Worm (Caenorhabditis elegans) whole organism, midembryonic: ENCODE data around the gene T25B2.1.

ENCODE experiments used
- T22C8.4 ChIP-seq: fragments of 200-800 bp; sonication (Bioruptor generic); IDR thresholded peaks from 2 replicates; pipeline ENCODE4 v1.3.6; 2022; ENCODE audit warnings: missing genetic modification characterization, missing compliant biosample characterization
- cog-1 ChIP-seq: sonication (generic microtip); optimal IDR thresholded peaks from 2 replicates; lab custom pipeline; 2016; ENCODE audit warnings: missing genetic modification characterization, missing compliant biosample characterization
- flt-1 ChIP-seq: fragments of 200-800 bp; sonication (Bioruptor generic); IDR thresholded peaks from 2 replicates; pipeline ENCODE4 v1.3.6; 2022; ENCODE audit warnings: missing genetic modification characterization, missing compliant biosample characterization
- klf-2 ChIP-seq: fragments of 200-800 bp; sonication (Bioruptor generic); conservative IDR thresholded peaks from 2 replicates; pipeline ENCODE4 v1.3.6; 2022; ENCODE audit warnings: missing genetic modification reagents, missing genetic modification characterization, missing compliant biosample characterization
- med-1 ChIP-seq: sonication (generic microtip); optimal IDR thresholded peaks from 2 replicates; lab custom pipeline; 2017; ENCODE audit warnings: missing genetic modification characterization, mild to moderate bottlenecking, missing compliant biosample characterization, antibody characterized with exemption, missing genetic modification reagents; ENCODE audit not compliant: insufficient read depth
- ref-1 ChIP-seq: fragments of 200-800 bp; sonication (Bioruptor generic); conservative IDR thresholded peaks from 2 replicates; pipeline ENCODE4 v1.3.6; 2022; ENCODE audit warnings: missing genetic modification reagents, missing genetic modification characterization, missing compliant biosample characterization
- tab-1 ChIP-seq: fragments of 200-800 bp; sonication (Bioruptor generic); IDR thresholded peaks from 2 replicates; pipeline ENCODE4 v1.3.6; 2022; ENCODE audit warnings: missing genetic modification characterization, missing compliant biosample characterization
- ztf-23 ChIP-seq: fragments of 200-800 bp; sonication (Bioruptor generic); IDR thresholded peaks from 2 replicates; pipeline ENCODE4 v1.3.6; 2022; ENCODE audit warnings: missing genetic modification reagents, missing genetic modification characterization, missing compliant biosample characterization
- ztf-29 ChIP-seq: fragments of 200-800 bp; sonication (Bioruptor generic); IDR thresholded peaks from 2 replicates; pipeline ENCODE4 v1.3.6; 2022; ENCODE audit warnings: missing genetic modification reagents, missing genetic modification characterization, missing compliant biosample characterization

T25B2.1 gene

DNA sequence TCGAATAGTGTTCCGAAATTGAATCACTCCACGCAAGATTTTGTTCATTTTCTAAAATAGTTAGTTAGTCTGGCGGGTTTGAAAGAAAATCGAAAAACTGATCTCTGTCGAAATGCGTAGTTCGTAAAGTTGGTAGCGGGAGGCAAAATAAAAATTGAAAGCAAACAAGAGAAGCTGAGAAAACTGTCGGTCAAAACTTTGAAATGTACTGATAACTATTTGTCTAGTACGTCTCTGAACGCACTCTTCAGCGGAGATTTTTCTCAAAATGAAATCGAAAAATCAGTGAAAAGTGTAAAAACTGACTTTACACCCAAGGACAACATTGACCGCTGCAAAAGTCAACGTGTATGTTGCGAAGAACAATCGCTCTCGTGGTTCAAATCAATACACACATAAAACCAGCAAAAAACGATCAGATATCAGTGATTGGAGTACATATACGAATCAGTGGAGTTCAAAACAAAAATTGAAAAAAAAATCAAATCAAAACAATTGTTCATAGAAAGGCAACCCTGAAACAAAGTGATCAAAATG lies 31.0 kb downstream of the T25B2.1 start, which contains the start of gene bca-1:
TSS of gene bca-1 (minus strand) at position 51 of the 537 bp plus-strand sequence.
- TF ChIP-seq flt-1 (GFP tag; lab: Robert Waterston, UW) = no peak
- TF ChIP-seq tab-1 = no peak
- TF ChIP-seq med-1 (GFP tag; lab: Kevin White, UChicago) = no peak
- no peak for TF ChIP-seq ztf-29 (GFP tag; lab: Robert Waterston, UW)
- TF ChIP-seq T22C8.4 (GFP tag; lab: Robert Waterston, UW) = no peak
- no peak for TF ChIP-seq klf-2 (GFP tag; lab: Robert Waterston, UW)
- no peak for TF ChIP-seq ztf-23
- TF ChIP-seq cog-1 = no peak
- TF ChIP-seq ref-1 = no peak

DNA sequence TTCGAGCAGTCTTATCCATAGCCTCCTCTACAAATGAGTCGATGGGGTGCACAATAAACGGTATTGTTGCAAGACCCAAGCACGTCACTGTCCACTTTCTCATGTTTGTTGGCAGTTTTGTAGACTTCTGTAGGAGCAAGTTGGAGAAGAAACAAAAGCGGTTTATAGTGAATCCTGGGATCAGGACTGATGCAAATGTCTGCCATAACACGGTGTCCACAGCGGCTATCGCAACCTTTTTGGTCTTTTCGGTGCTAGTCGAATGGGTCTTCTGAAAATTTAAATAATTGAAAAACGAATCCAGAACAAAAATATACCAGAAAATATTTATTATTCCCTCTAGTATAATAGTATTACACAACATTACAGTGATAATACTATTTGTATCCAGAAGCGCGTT lies 31.6 kb downstream of the T25B2.1 start:
- TF ChIP-seq cog-1 (no peak), klf-2 (GFP tag; lab: Robert Waterston, UW) (no peak), ztf-29 (GFP tag; lab: Robert Waterston, UW) (no peak), ref-1 (no peak), ztf-23 (no peak), flt-1 (GFP tag; lab: Robert Waterston, UW) (no peak), T22C8.4 (GFP tag; lab: Robert Waterston, UW) (no peak), tab-1 (no peak), med-1 (GFP tag; lab: Kevin White, UChicago) (no peak)

DNA sequence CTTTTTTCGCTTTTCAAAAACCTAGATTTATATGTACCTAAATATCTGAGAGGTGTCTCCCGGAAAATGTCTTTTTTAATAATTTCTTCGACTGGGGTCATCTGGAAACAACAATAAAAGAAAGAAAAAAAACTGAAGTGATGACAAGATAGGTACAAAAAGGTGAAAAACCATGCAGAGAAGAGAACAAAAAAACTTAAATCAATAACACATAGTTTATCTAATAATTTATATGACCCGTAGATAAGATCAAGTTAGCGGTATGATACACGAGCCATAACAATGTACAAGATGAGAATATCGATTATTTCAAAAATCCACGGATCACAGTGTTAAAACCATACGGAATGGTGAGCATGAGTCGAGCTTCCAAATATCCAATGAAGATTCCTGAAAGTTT lies 32.5 kb downstream of the T25B2.1 start, which contains the start of gene mtp-18:
TSS of gene mtp-18 (minus strand) at position 101 of the 400 bp plus-strand sequence.
- TF ChIP-seq med-1 (GFP tag; lab: Kevin White, UChicago) = no peak
- TF ChIP-seq tab-1 = no peak
- TF ChIP-seq ztf-23 = no peak
- TF ChIP-seq ref-1 = no peak
- no peak for TF ChIP-seq cog-1
- no peak for TF ChIP-seq klf-2 (GFP tag; lab: Robert Waterston, UW)
- no peak for TF ChIP-seq T22C8.4 (GFP tag; lab: Robert Waterston, UW)
- TF ChIP-seq flt-1 (GFP tag; lab: Robert Waterston, UW) = no peak
- no peak for TF ChIP-seq ztf-29 (GFP tag; lab: Robert Waterston, UW)

DNA sequence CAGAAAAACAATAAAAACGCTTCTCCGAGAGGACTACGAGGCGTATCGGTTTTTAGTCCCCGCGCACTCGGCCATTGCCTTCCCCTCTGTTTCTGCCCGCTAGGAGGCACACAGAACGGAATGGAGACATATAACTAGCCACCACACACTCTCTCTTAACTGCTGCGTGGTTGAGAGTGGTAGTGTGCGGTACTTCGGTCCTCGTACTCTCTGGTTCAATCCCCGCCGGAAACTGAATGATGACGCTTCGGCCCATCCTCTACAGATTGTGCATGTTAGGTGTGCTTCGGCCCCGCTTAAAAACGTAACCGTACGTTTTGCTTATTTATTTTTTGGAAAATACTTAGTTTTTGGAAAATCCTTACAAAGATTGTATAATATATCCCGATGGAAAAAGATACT lies 33.9 kb downstream of the T25B2.1 start, which contains the start of gene T13C5.6:
TSS of gene T13C5.6 (minus strand) at position 1 of the 402 bp plus-strand sequence.
- TF ChIP-seq klf-2 (GFP tag; lab: Robert Waterston, UW) = peak; percentile 98
- peak; percentile 95 for TF ChIP-seq T22C8.4 (GFP tag; lab: Robert Waterston, UW)
- TF ChIP-seq cog-1 = peak; percentile 94
- peak; percentile 93 for TF ChIP-seq ztf-29 (GFP tag; lab: Robert Waterston, UW)
- peak; percentile 74 for TF ChIP-seq med-1 (GFP tag; lab: Kevin White, UChicago)
- peak; percentile 92 for TF ChIP-seq ref-1
- TF ChIP-seq ztf-23 = peak; percentile 97
- TF ChIP-seq flt-1 (GFP tag; lab: Robert Waterston, UW) = peak; percentile 98
- peak; percentile 99 for TF ChIP-seq tab-1

DNA sequence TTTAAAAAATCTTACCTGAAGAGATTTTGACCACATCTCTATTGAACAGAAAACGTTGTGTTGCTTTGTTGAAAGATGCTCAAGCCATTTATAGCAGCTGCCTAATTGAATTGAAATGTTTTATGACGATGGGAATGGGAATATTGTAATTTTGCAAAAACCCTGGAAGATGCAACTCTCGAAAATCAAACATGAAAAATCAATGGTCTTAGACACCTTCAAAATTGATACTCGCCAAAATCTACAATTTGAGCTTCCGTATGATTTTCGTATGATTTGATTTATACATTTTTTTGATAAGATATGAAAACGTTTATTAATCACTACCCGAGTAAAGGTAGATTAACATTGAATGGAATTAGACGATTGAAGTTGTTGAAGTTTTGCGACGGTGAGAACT lies 34.7 kb downstream of the T25B2.1 start, which contains the start of gene C14F11.7:
TSS of gene C14F11.7 (minus strand) at position 101 of the 400 bp plus-strand sequence.
- no peak for TF ChIP-seq ref-1
- TF ChIP-seq klf-2 (GFP tag; lab: Robert Waterston, UW) = no peak
- TF ChIP-seq flt-1 (GFP tag; lab: Robert Waterston, UW) = no peak
- TF ChIP-seq med-1 (GFP tag; lab: Kevin White, UChicago) = no peak
- TF ChIP-seq T22C8.4 (GFP tag; lab: Robert Waterston, UW) = no peak
- TF ChIP-seq ztf-29 (GFP tag; lab: Robert Waterston, UW) = no peak
- no peak for TF ChIP-seq cog-1
- no peak for TF ChIP-seq ztf-23
- TF ChIP-seq tab-1 = no peak

DNA sequence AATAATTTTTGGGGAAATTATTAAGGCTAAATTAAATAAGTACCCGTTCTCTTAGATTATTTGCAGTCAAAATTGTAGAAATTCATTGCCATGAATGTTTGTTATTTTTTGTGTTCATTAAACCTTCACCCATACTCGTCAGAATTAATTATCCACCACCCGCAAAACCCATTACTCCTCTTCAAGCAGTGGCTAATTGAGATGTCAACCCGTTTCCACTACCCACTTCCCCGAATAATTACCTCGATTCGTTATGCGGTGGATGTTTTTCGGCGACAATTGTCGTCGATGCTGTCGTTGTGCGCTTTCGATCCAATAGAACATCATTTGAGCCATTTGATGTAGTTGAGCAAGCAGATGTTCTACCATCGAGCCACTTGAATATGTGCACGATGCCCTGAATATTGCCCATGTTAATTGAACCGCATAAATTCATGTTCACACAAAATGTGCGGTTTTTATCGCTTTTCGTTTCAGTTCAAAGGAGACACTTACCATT lies 37.6 kb downstream of the T25B2.1 start:
- TF ChIP-seq flt-1 (GFP tag; lab: Robert Waterston, UW) (no peak), ref-1 (no peak), med-1 (GFP tag; lab: Kevin White, UChicago) (no peak), cog-1 (no peak), tab-1 (no peak; the same call in 1 of the 2 replicates), T22C8.4 (GFP tag; lab: Robert Waterston, UW) (no peak), ztf-23 (no peak), klf-2 (GFP tag; lab: Robert Waterston, UW) (no peak), ztf-29 (GFP tag; lab: Robert Waterston, UW) (no peak)

DNA sequence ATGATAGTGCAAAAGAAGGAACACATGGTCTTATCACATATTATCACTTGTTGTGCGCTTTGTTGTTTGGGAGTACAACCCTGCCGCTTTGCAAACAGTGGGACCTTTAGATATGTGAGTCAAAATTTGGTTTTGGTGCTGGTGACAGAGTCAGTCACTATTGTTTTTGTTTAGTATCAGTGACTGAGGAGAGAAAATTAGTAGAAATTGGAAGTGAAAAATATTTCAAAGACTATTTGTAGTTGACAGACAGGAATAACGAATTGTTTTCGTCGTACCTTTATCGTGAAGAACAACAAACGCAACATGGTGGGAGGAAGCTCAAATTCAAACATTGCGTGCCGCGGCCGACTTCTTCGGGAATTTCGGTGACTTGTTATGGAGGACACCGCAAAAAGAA lies 42.8 kb downstream of the T25B2.1 start, which contains the start of gene lrch-1:
TSS of gene lrch-1 (minus strand) at position 101 of the 400 bp plus-strand sequence.
- TF ChIP-seq klf-2 (GFP tag; lab: Robert Waterston, UW) (no peak), ztf-23 (no peak), flt-1 (GFP tag; lab: Robert Waterston, UW) (no peak), ref-1 (no peak)

DNA sequence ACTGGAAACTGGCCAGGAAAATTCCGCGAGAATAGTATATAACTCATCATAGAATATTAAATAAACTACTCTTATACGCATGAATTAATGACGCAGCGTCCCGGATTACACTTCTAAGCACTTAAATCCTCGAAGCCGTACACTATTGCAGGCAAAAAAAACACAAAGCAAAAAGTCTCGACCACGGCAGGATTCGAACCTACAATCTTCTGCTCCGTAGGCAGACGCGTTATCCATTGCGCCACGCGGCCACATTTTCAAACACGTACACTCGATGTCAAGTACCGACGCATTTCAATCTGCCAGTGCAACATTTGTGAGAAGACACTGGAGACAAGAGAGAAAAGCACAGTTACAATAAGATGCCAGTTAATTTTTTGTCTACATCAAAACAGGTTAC lies 46.1 kb downstream of the T25B2.1 start:
- TF ChIP-seq med-1 (GFP tag; lab: Kevin White, UChicago) (no peak), cog-1 (no peak), ref-1 (0 out of 2 replicates have a peak, but pooled peaks have one; percentile 54), ztf-23 (peak; percentile 80), tab-1 (peak; percentile 77), ztf-29 (GFP tag; lab: Robert Waterston, UW) (peak; percentile 46), T22C8.4 (GFP tag; lab: Robert Waterston, UW) (peak; percentile 38; the same call in 1 of the 2 replicates), klf-2 (GFP tag; lab: Robert Waterston, UW) (peak; percentile 60; the same call in 1 of the 2 replicates), flt-1 (GFP tag; lab: Robert Waterston, UW) (peak; percentile 89)

DNA sequence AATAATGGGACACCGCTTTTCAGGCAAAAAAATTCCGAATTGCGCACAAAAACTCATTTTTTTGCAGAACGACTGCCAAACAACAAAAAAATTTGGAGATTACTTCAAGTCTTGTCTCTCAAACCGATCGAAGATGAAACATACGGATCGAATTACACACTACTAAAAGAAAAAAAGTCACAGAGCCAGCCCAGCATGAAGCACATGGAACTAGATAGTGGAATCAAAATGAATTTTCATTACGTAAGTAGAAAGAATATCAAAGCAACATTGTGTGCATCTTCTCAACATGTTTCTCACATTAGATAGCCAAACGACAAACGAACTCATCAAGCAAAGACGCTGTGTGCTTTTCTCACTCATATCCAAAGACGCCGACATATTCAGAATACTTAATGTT lies 47.3 kb downstream of the T25B2.1 start:
- no peak for TF ChIP-seq tab-1
- TF ChIP-seq flt-1 (GFP tag; lab: Robert Waterston, UW) = no peak

DNA sequence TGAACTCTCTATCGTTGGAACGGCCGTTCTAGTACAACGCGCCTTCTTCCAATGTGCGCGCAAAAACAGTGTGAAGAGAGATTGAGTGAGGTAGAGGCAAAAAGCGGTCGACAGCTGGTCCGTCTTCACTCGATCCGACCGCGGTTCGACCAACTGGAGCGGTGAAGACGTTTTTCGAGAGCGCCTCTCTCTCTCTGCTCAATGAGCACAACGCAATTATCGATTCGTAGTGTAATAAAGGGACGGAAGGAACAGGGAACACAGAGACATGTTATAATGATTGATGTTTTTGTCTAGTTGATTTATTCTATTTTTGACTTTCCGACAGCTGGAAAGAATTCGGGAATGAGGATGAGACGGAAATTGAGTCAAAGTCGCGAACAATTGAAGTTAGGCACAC lies 51.1 kb downstream of the T25B2.1 start:
- no peak for TF ChIP-seq ref-1
- no peak for TF ChIP-seq ztf-23
- TF ChIP-seq med-1 (GFP tag; lab: Kevin White, UChicago) = no peak
- TF ChIP-seq T22C8.4 (GFP tag; lab: Robert Waterston, UW) = peak; percentile 53
- TF ChIP-seq ztf-29 (GFP tag; lab: Robert Waterston, UW) = no peak
- TF ChIP-seq tab-1 = no peak
- TF ChIP-seq klf-2 (GFP tag; lab: Robert Waterston, UW) = no peak
